Fruit fly (Drosophila melanogaster) whole organism, pupa: ENCODE data around the gene roq.
A peak's percentile ranks its signal among the peaks of the same experiment; 100 is the strongest.

Experiments
- CG10348 ChIP-seq: fragments of 200-800 bp; sonication (Bioruptor generic); IDR thresholded peaks from 2 replicates; pipeline ENCODE4 v1.3.6; 2022; ENCODE audit warnings: missing biosample characterization, missing genetic modification characterization
- CG12605 ChIP-seq: fragments of 200-800 bp; sonication (Bioruptor generic); IDR thresholded peaks from 2 replicates; pipeline ENCODE4 v1.3.6; 2022; ENCODE audit warnings: missing biosample characterization, missing genetic modification characterization
- CG13204 ChIP-seq: fragments of 200-800 bp; sonication (Bioruptor generic); optimal IDR thresholded peaks from 2 replicates; lab custom pipeline; 2018; ENCODE audit warnings: missing biosample characterization, mild to moderate bottlenecking, missing genetic modification characterization, moderate library complexity
- CG14655 ChIP-seq: fragments of 200-800 bp; sonication (Bioruptor generic); optimal IDR thresholded peaks from 3 replicates; lab custom pipeline; 2017; ENCODE audit warnings: mild to moderate bottlenecking, missing biosample characterization, missing genetic modification reagents, missing genetic modification characterization
- CG15710 ChIP-seq: fragments of 200-800 bp; sonication (Bioruptor generic); optimal IDR thresholded peaks from 2 replicates; lab custom pipeline; 2018; ENCODE audit warnings: missing biosample characterization, mild to moderate bottlenecking, missing genetic modification characterization, moderate library complexity
- CG17806 ChIP-seq: fragments of 200-800 bp; sonication (Bioruptor generic); optimal IDR thresholded peaks from 2 replicates; lab custom pipeline; 2018; ENCODE audit warnings: missing biosample characterization, mild to moderate bottlenecking, missing genetic modification characterization, moderate library complexity
- CG32121 ChIP-seq: fragments of 200-800 bp; sonication (Bioruptor generic); IDR thresholded peaks from 2 replicates; pipeline ENCODE4 v1.3.6; 2022; ENCODE audit warnings: missing biosample characterization, missing genetic modification characterization
- CG34367 ChIP-seq: fragments of 200-800 bp; sonication (Bioruptor generic); optimal IDR thresholded peaks from 2 replicates; lab custom pipeline; 2018; ENCODE audit warnings: missing biosample characterization, mild to moderate bottlenecking, missing genetic modification characterization
- CG4496 ChIP-seq: fragments of 200-800 bp; sonication (Bioruptor generic); IDR thresholded peaks from 3 replicates; pipeline ENCODE4 v1.3.6; 2022; ENCODE audit warnings: missing biosample characterization, missing genetic modification characterization
- CG8159 ChIP-seq: fragments of 200-800 bp; sonication (Bioruptor generic); optimal IDR thresholded peaks from 3 replicates; lab custom pipeline; 2018; ENCODE audit warnings: missing biosample characterization, mild to moderate bottlenecking, missing genetic modification characterization, moderate library complexity
- CG8301 ChIP-seq: fragments of 200-800 bp; sonication (Bioruptor generic); optimal IDR thresholded peaks from 2 replicates; lab custom pipeline; 2018; ENCODE audit warnings: missing biosample characterization, mild to moderate bottlenecking, missing genetic modification characterization
- CG9948 ChIP-seq: fragments of 200-800 bp; sonication (Bioruptor generic); optimal IDR thresholded peaks from 2 replicates; lab custom pipeline; 2018; ENCODE audit warnings: missing biosample characterization, mild to moderate bottlenecking, missing genetic modification characterization, moderate library complexity
- D1 ChIP-seq: fragments of 200-800 bp; sonication (Bioruptor generic); optimal IDR thresholded peaks from 2 replicates; lab custom pipeline; 2018; ENCODE audit warnings: missing biosample characterization, mild to moderate bottlenecking, missing genetic modification characterization, moderate library complexity
- EcR ChIP-seq: fragments of 200-800 bp; sonication (Bioruptor generic); optimal IDR thresholded peaks from 3 replicates; lab custom pipeline; 2019; ENCODE audit warnings: missing biosample characterization, missing genetic modification characterization, mild to moderate bottlenecking, moderate library complexity, missing genetic modification reagents
- Ets98B ChIP-seq: fragments of 200-800 bp; sonication (Bioruptor generic); IDR thresholded peaks from 2 replicates; pipeline ENCODE4 v1.3.6; 2022; ENCODE audit warnings: missing biosample characterization, missing genetic modification characterization
- Pif1A ChIP-seq: fragments of 200-800 bp; sonication (Bioruptor generic); optimal IDR thresholded peaks from 3 replicates; lab custom pipeline; 2016; ENCODE audit warnings: missing biosample characterization, missing genetic modification characterization
- Pif1B ChIP-seq: fragments of 200-800 bp; sonication (Bioruptor generic); optimal IDR thresholded peaks from 3 replicates; lab custom pipeline; 2016; ENCODE audit warnings: missing biosample characterization, missing genetic modification characterization
- Snoo ChIP-seq: fragments of 200-800 bp; sonication (Bioruptor generic); optimal IDR thresholded peaks from 3 replicates; lab custom pipeline; 2017; ENCODE audit warnings: missing biosample characterization, mild to moderate bottlenecking, missing genetic modification characterization, inconsistent platforms
- fd96Ca ChIP-seq: fragments of 200-800 bp; sonication (Bioruptor generic); IDR thresholded peaks from 3 replicates; pipeline ENCODE4 v1.3.6; 2022; ENCODE audit warnings: missing biosample characterization, missing genetic modification characterization
- gl ChIP-seq: fragments of 200-800 bp; sonication (Bioruptor generic); optimal IDR thresholded peaks from 2 replicates; lab custom pipeline; 2018; ENCODE audit warnings: missing biosample characterization, mild to moderate bottlenecking, missing genetic modification characterization
- rn ChIP-seq: fragments of 200-800 bp; sonication (Bioruptor generic); IDR thresholded peaks from 2 replicates; pipeline ENCODE4 v1.3.6; 2022; ENCODE audit warnings: missing biosample characterization, missing genetic modification characterization

The roq gene

dm6 chr3L:16347914-16348313 is 30.5 kb downstream of the roq start, which contains the start of gene mRpS34:
TSS of gene mRpS34 (plus strand) at chr3L:16348074.
- no peak for TF ChIP-seq CG12605
- no peak for TF ChIP-seq fd96Ca (GFP tag; lab: Robert Waterston, UW)
- no peak for TF ChIP-seq CG13204 (GFP tag; lab: Kevin White, UChicago)
- TF ChIP-seq CG8159 (tag; lab: Kevin White, UChicago), result no peak
- TF ChIP-seq gl (tag; lab: Kevin White, UChicago), result no peak
- TF ChIP-seq Pif1A, result no peak
- TF ChIP-seq CG15710 (tag; lab: Kevin White, UChicago), result no peak
- no peak for TF ChIP-seq CG32121 (GFP tag; lab: Robert Waterston, UW)
- TF ChIP-seq CG34367 (tag; lab: Kevin White, UChicago), result no peak
- no peak for TF ChIP-seq D1 (tag; lab: Kevin White, UChicago)
- no peak for TF ChIP-seq Pif1B
- no peak for TF ChIP-seq CG10348 (GFP tag; lab: Robert Waterston, UW)
- TF ChIP-seq rn, result no peak
- no peak for TF ChIP-seq EcR (GFP tag; lab: Kevin White, UChicago)
- no peak for TF ChIP-seq Ets98B (GFP tag; lab: Robert Waterston, UW)
- no peak for TF ChIP-seq CG17806 (tag; lab: Kevin White, UChicago)

- TF ChIP-seq CG17806 (tag; lab: Kevin White, UChicago), result no peak
- no peak for TF ChIP-seq CG13204 (GFP tag; lab: Kevin White, UChicago)
- TF ChIP-seq CG15710 (tag; lab: Kevin White, UChicago), result no peak
- TF ChIP-seq Pif1A, result no peak
- TF ChIP-seq Pif1B, result no peak
- TF ChIP-seq CG4496 (GFP tag; lab: Robert Waterston, UW), result no peak
- TF ChIP-seq Snoo (tag; lab: Kevin White, UChicago), result no peak
- TF ChIP-seq CG9948, result no peak
- no peak for TF ChIP-seq Ets98B (GFP tag; lab: Robert Waterston, UW)
- no peak for TF ChIP-seq EcR (GFP tag; lab: Kevin White, UChicago)
- no peak for TF ChIP-seq CG32121 (GFP tag; lab: Robert Waterston, UW)
- no peak for TF ChIP-seq CG8159 (tag; lab: Kevin White, UChicago)
- no peak for TF ChIP-seq CG10348 (GFP tag; lab: Robert Waterston, UW)
- no peak for TF ChIP-seq gl (tag; lab: Kevin White, UChicago)
- no peak for TF ChIP-seq CG14655
- no peak for TF ChIP-seq rn
- no peak for TF ChIP-seq CG8301 (tag; lab: Kevin White, UChicago)
- TF ChIP-seq D1 (tag; lab: Kevin White, UChicago), result no peak
Observed at dm6 chr3L:16346023-16346422, 32.3 kb downstream of the roq start, which contains the start of gene CG33257. TSS of gene CG33257 (plus strand) at chr3L:16346323.

dm6 chr3L:16339873-16340272 is 38.5 kb downstream of the roq start:
- TF ChIP-seq rn (no peak), CG13204 (GFP tag; lab: Kevin White, UChicago) (no peak), EcR (GFP tag; lab: Kevin White, UChicago) (peak; percentile 35), D1 (tag; lab: Kevin White, UChicago) (no peak), gl (tag; lab: Kevin White, UChicago) (no peak)

dm6 chr3L:16339463-16339862 is 38.9 kb downstream of the roq start:
- TF ChIP-seq CG4496 (GFP tag; lab: Robert Waterston, UW) (no peak), CG12605 (no peak)
- TF ChIP-seq, all 21 proteins: peak for 0

- TF ChIP-seq Pif1A, result no peak
Observed at dm6 chr3L:16338703-16339102, 39.7 kb downstream of the roq start, which contains the start of gene CG4998. TSS of gene CG4998 (plus strand) at chr3L:16339003.

dm6 chr3L:16337739-16338138 is 40.6 kb downstream of the roq start:
- no peak for TF ChIP-seq CG17806 (tag; lab: Kevin White, UChicago)
- no peak for TF ChIP-seq Pif1A
- TF ChIP-seq CG9948, result no peak
- TF ChIP-seq rn, result no peak
- no peak for TF ChIP-seq fd96Ca (GFP tag; lab: Robert Waterston, UW)
- no peak for TF ChIP-seq CG14655
- no peak for TF ChIP-seq Ets98B (GFP tag; lab: Robert Waterston, UW)
- no peak for TF ChIP-seq CG13204 (GFP tag; lab: Kevin White, UChicago)
- TF ChIP-seq CG32121 (GFP tag; lab: Robert Waterston, UW), result no peak
- TF ChIP-seq EcR (GFP tag; lab: Kevin White, UChicago), result no peak
- no peak for TF ChIP-seq gl (tag; lab: Kevin White, UChicago)
- TF ChIP-seq CG10348 (GFP tag; lab: Robert Waterston, UW), result no peak
- TF ChIP-seq CG15710 (tag; lab: Kevin White, UChicago), result no peak
- TF ChIP-seq D1 (tag; lab: Kevin White, UChicago), result no peak
- no peak for TF ChIP-seq CG8159 (tag; lab: Kevin White, UChicago)

- TF ChIP-seq CG8159 (tag; lab: Kevin White, UChicago) (no peak), CG4496 (GFP tag; lab: Robert Waterston, UW) (peak; percentile 69; the same call in 2 of the 3 replicates), Snoo (tag; lab: Kevin White, UChicago) (no peak), EcR (GFP tag; lab: Kevin White, UChicago) (peak; percentile 25), fd96Ca (GFP tag; lab: Robert Waterston, UW) (0 out of 3 replicates have a peak, but pooled peaks have one; percentile 15)
Observed at dm6 chr3L:16334876-16335275, 43.5 kb downstream of the roq start.
